Worm (Caenorhabditis elegans) whole organism, L2 larva: Measurements from ENCODE around the gene K10B3.5.

Source experiments
- C34F6.9 ChIP-seq: fragments of 150-350 bp; optimal IDR thresholded peaks from 2 replicates; lab custom pipeline; 2014; ENCODE audit warnings: missing biosample characterization, missing genetic modification characterization
- alr-1 ChIP-seq: fragments of 150-350 bp; optimal IDR thresholded peaks from 2 replicates; lab custom pipeline; 2014; ENCODE audit warnings: missing biosample characterization, missing genetic modification characterization
- elt-1 ChIP-seq: fragments of 150-350 bp; optimal IDR thresholded peaks from 2 replicates; lab custom pipeline; 2014; ENCODE audit warnings: missing biosample characterization, missing genetic modification characterization
- elt-3 ChIP-seq: sonication (generic microtip); optimal IDR thresholded peaks from 2 replicates; lab custom pipeline; 2017; ENCODE audit warnings: missing biosample characterization, missing genetic modification characterization
- lsy-2 ChIP-seq, 2 experiments: fragments of 150-350 bp in 1 of 2; sonication (generic microtip) in 1 of 2; optimal IDR thresholded peaks; 2 replicates each; lab custom pipeline; 2014 to 2017; ENCODE audit warnings: missing biosample characterization in 2 of 2, missing genetic modification characterization in 2 of 2
- mbf-1 ChIP-seq: sonication (generic microtip); optimal IDR thresholded peaks from 2 replicates; lab custom pipeline; 2017; ENCODE audit warnings: missing biosample characterization, missing genetic modification characterization
- nhr-10 ChIP-seq: sonication (generic microtip); optimal IDR thresholded peaks from 2 replicates; lab custom pipeline; 2017; ENCODE audit warnings: missing biosample characterization, missing genetic modification characterization
- unc-62 ChIP-seq: fragments of 150-350 bp; optimal IDR thresholded peaks from 2 replicates; lab custom pipeline; 2014; ENCODE audit warnings: missing biosample characterization, missing genetic modification reagents, missing genetic modification characterization
- zag-1 ChIP-seq: fragments of 150-350 bp; optimal IDR thresholded peaks from 2 replicates; lab custom pipeline; 2014; ENCODE audit warnings: missing biosample characterization, missing genetic modification characterization

- TF ChIP-seq elt-3 (tag; lab: Kevin White, UChicago), result no peak
- no peak for TF ChIP-seq unc-62
- TF ChIP-seq C34F6.9, result no peak
- no peak for TF ChIP-seq lsy-2 (tag; optimal IDR thresholded peaks at IDR 0.05; lab: Kevin White, UChicago)
- TF ChIP-seq elt-1 (tag; lab: Kevin White, UChicago), result no peak
- TF ChIP-seq mbf-1 (tag; lab: Kevin White, UChicago), result no peak
- no peak for TF ChIP-seq zag-1 (tag; lab: Kevin White, UChicago)
- no peak for TF ChIP-seq alr-1 (tag; lab: Kevin White, UChicago)
- TF ChIP-seq nhr-10, result no peak
Observed at ce11 chrX:3089423-3089822, 16.9 kb downstream of the K10B3.5 start, which contains the start of gene pccb-1.
